Fruit fly (Drosophila melanogaster) whole organism, embryonic: Measurements from ENCODE around the gene kairos.

Experiments used
- Asciz ChIP-seq: fragments of 200-800 bp; sonication (Bioruptor generic); optimal IDR thresholded peaks from 2 replicates; lab custom pipeline; 2017; ENCODE audit warnings: missing biosample characterization, mild to moderate bottlenecking, missing genetic modification characterization, missing genetic modification reagents
- Bdp1 ChIP-seq: fragments of 200-800 bp; sonication (Bioruptor generic); optimal IDR thresholded peaks from 3 replicates; lab custom pipeline; 2016; ENCODE audit warnings: missing biosample characterization, missing genetic modification characterization
- Blimp-1 ChIP-seq: fragments of 200-800 bp; sonication (Bioruptor generic); optimal IDR thresholded peaks from 3 replicates; lab custom pipeline; 2018; ENCODE audit warnings: missing biosample characterization, missing genetic modification characterization, mild to moderate bottlenecking, moderate library complexity, missing genetic modification reagents
- CG10321 ChIP-seq: fragments of 200-800 bp; sonication (Bioruptor generic); IDR thresholded peaks from 2 replicates; pipeline ENCODE4 v1.3.6; 2022; ENCODE audit warnings: missing biosample characterization, missing genetic modification characterization
- CG10959 ChIP-seq: fragments of 200-800 bp; sonication (Bioruptor generic); IDR thresholded peaks from 2 replicates; pipeline ENCODE4 v1.3.6; 2022; ENCODE audit warnings: missing biosample characterization, missing genetic modification characterization
- CG11247 ChIP-seq: fragments of 200-800 bp; sonication (Bioruptor generic); IDR thresholded peaks from 2 replicates; pipeline ENCODE4 v1.3.6; 2022; ENCODE audit warnings: missing biosample characterization, missing genetic modification characterization
- CG14441 ChIP-seq: fragments of 200-800 bp; sonication (Bioruptor generic); IDR thresholded peaks from 2 replicates; pipeline ENCODE4 v1.3.6; 2022; ENCODE audit warnings: missing biosample characterization, missing genetic modification characterization
- CG14667 ChIP-seq: fragments of 200-800 bp; sonication (Bioruptor generic); IDR thresholded peaks from 2 replicates; pipeline ENCODE4 v1.3.6; 2022; ENCODE audit warnings: missing biosample characterization, missing genetic modification characterization
- CG17361 ChIP-seq: fragments of 200-800 bp; sonication (Bioruptor generic); IDR thresholded peaks from 3 replicates; pipeline ENCODE4 v1.3.6; 2022; ENCODE audit warnings: missing biosample characterization, missing genetic modification characterization
- CG17802 ChIP-seq: fragments of 200-800 bp; sonication (Bioruptor generic); optimal IDR thresholded peaks from 2 replicates; lab custom pipeline; 2018; ENCODE audit warnings: missing biosample characterization, mild to moderate bottlenecking, missing genetic modification characterization, moderate library complexity
- CG2199 ChIP-seq: fragments of 200-800 bp; sonication (Bioruptor generic); IDR thresholded peaks from 3 replicates; pipeline ENCODE4 v1.3.6; 2022; ENCODE audit warnings: missing biosample characterization, missing genetic modification characterization
- CG33213 ChIP-seq: fragments of 200-800 bp; sonication (Bioruptor generic); optimal IDR thresholded peaks from 3 replicates; lab custom pipeline; 2016; ENCODE audit warnings: missing biosample characterization, missing genetic modification characterization
- CG3847 ChIP-seq: fragments of 200-800 bp; sonication (Bioruptor generic); IDR thresholded peaks from 2 replicates; pipeline ENCODE4 v1.3.6; 2022; ENCODE audit warnings: missing biosample characterization, missing genetic modification characterization
- CG4360 ChIP-seq: fragments of 200-800 bp; sonication (Bioruptor generic); IDR thresholded peaks from 2 replicates; pipeline ENCODE4 v1.3.6; 2022; ENCODE audit warnings: missing biosample characterization, missing genetic modification characterization
- CG43689 ChIP-seq: fragments of 200-800 bp; sonication (Bioruptor generic); IDR thresholded peaks from 2 replicates; pipeline ENCODE4 v1.3.6; 2022; ENCODE audit warnings: missing biosample characterization, missing genetic modification characterization
- CG5953 ChIP-seq: fragments of 200-800 bp; sonication (Bioruptor generic); IDR thresholded peaks from 2 replicates; pipeline ENCODE4 v1.3.6; 2022; ENCODE audit warnings: missing biosample characterization, missing genetic modification characterization
- CG7556 ChIP-seq: fragments of 200-800 bp; sonication (Bioruptor generic); optimal IDR thresholded peaks from 2 replicates; lab custom pipeline; 2017; ENCODE audit warnings: missing biosample characterization, mild to moderate bottlenecking, missing genetic modification characterization
- CG7745 ChIP-seq: fragments of 200-800 bp; sonication (Bioruptor generic); optimal IDR thresholded peaks from 2 replicates; lab custom pipeline; 2018; ENCODE audit warnings: missing biosample characterization, mild to moderate bottlenecking, missing genetic modification characterization, moderate library complexity
- CG8281 ChIP-seq: fragments of 200-800 bp; sonication (Bioruptor generic); optimal IDR thresholded peaks from 2 replicates; lab custom pipeline; 2018; ENCODE audit warnings: missing biosample characterization, mild to moderate bottlenecking, missing genetic modification characterization, moderate library complexity
- CG8388 ChIP-seq: fragments of 200-800 bp; sonication (Bioruptor generic); optimal IDR thresholded peaks from 2 replicates; lab custom pipeline; 2019; ENCODE audit warnings: missing biosample characterization, mild to moderate bottlenecking, missing genetic modification characterization, moderate library complexity
- CG9817 ChIP-seq: fragments of 200-800 bp; sonication (Bioruptor generic); optimal IDR thresholded peaks from 2 replicates; lab custom pipeline; 2018; ENCODE audit warnings: missing biosample characterization, mild to moderate bottlenecking, missing genetic modification characterization, moderate library complexity
- CkIIα-i1 ChIP-seq: fragments of 200-800 bp; sonication (Bioruptor generic); IDR thresholded peaks from 2 replicates; pipeline ENCODE4 v1.3.6; 2022; ENCODE audit warnings: missing biosample characterization, missing genetic modification characterization
- Ets65A ChIP-seq: fragments of 200-800 bp; sonication (Bioruptor generic); peaks from one replicate; lab custom pipeline; 2016; ENCODE audit warnings: missing biosample characterization, missing genetic modification characterization
- Hmr ChIP-seq: fragments of 200-800 bp; sonication (Bioruptor generic); optimal IDR thresholded peaks from 3 replicates; lab custom pipeline; 2017; ENCODE audit warnings: mild to moderate bottlenecking, missing biosample characterization, missing genetic modification reagents, missing genetic modification characterization
- Myb ChIP-seq: fragments of 200-800 bp; sonication (Bioruptor generic); optimal IDR thresholded peaks from 2 replicates; lab custom pipeline; 2016; ENCODE audit warnings: missing biosample characterization, missing genetic modification characterization
- Oaz ChIP-seq: fragments of 200-800 bp; sonication (Bioruptor generic); IDR thresholded peaks from 2 replicates; pipeline ENCODE4 v1.3.6; 2022; ENCODE audit warnings: missing biosample characterization, missing genetic modification characterization
- Oli ChIP-seq: fragments of 200-800 bp; sonication (Bioruptor generic); optimal IDR thresholded peaks from 2 replicates; lab custom pipeline; 2018; ENCODE audit warnings: missing biosample characterization, mild to moderate bottlenecking, missing genetic modification characterization, moderate library complexity
- PHDP ChIP-seq: fragments of 200-800 bp; sonication (Bioruptor generic); optimal IDR thresholded peaks from 3 replicates; lab custom pipeline; 2018; ENCODE audit warnings: missing biosample characterization, mild to moderate bottlenecking, missing genetic modification characterization, moderate library complexity
- Poxn ChIP-seq: fragments of 200-800 bp; sonication (Bioruptor generic); IDR thresholded peaks from 2 replicates; pipeline ENCODE4 v1.3.6; 2022; ENCODE audit warnings: missing biosample characterization, missing genetic modification characterization
- Usf ChIP-seq: fragments of 200-800 bp; sonication (Bioruptor generic); optimal IDR thresholded peaks from 2 replicates; lab custom pipeline; 2017; ENCODE audit warnings: missing genotype, missing biosample characterization, missing genetic modification characterization
- Xrp1 ChIP-seq: fragments of 200-800 bp; sonication (Bioruptor generic); IDR thresholded peaks from 2 replicates; pipeline ENCODE4 v1.3.6; 2022; ENCODE audit warnings: missing biosample characterization, missing genetic modification characterization
- danr ChIP-seq: fragments of 200-800 bp; sonication (Bioruptor generic); IDR thresholded peaks from 2 replicates; pipeline ENCODE4 v1.3.6; 2022; ENCODE audit warnings: missing biosample characterization, missing genetic modification characterization
- ems ChIP-seq: fragments of 200-800 bp; sonication (Bioruptor generic); optimal IDR thresholded peaks from 3 replicates; lab custom pipeline; 2016; ENCODE audit warnings: missing biosample characterization, missing genetic modification characterization
- eve ChIP-seq, 2 experiments: fragments of >200 bp; optimal IDR thresholded peaks; 2 replicates each; lab custom pipeline; 2017; ENCODE audit warnings: missing biosample characterization in 2 of 2, missing genetic modification characterization in 2 of 2
- exex ChIP-seq: fragments of 200-800 bp; sonication (Bioruptor generic); optimal IDR thresholded peaks from 4 replicates; lab custom pipeline; 2018; ENCODE audit warnings: missing biosample characterization, mild to moderate bottlenecking, missing genetic modification characterization, moderate library complexity
- eyg ChIP-seq: fragments of 200-800 bp; sonication (Bioruptor generic); optimal IDR thresholded peaks from 3 replicates; lab custom pipeline; 2016; ENCODE audit warnings: missing biosample characterization, missing genetic modification characterization
- grau ChIP-seq: fragments of 200-800 bp; optimal IDR thresholded peaks from 3 replicates; lab custom pipeline; 2019; ENCODE audit warnings: missing biosample characterization, mild to moderate bottlenecking, missing genetic modification characterization, moderate library complexity
- ham ChIP-seq: fragments of 200-800 bp; sonication (Bioruptor generic); IDR thresholded peaks from 2 replicates; pipeline ENCODE4 v1.3.6; 2022; ENCODE audit warnings: missing biosample characterization, missing genetic modification characterization
- kah ChIP-seq: fragments of 200-800 bp; sonication (Bioruptor generic); optimal IDR thresholded peaks from 2 replicates; lab custom pipeline; 2018; ENCODE audit warnings: missing biosample characterization, mild to moderate bottlenecking, missing genetic modification characterization
- lab ChIP-seq: fragments of 200-800 bp; sonication (Bioruptor generic); optimal IDR thresholded peaks from 3 replicates; lab custom pipeline; 2017; ENCODE audit warnings: missing biosample characterization, missing genetic modification characterization, mild to moderate bottlenecking, moderate library complexity, missing genetic modification reagents
- lola ChIP-seq, 3 experiments: fragments of >200 bp in 2 of 3; fragments of 200-800 bp in 1 of 3; sonication (Bioruptor generic) in 1 of 3; optimal IDR thresholded peaks; 2 replicates each; lab custom pipeline; 2017 to 2019; ENCODE audit warnings: missing biosample characterization in 3 of 3, missing genetic modification characterization in 3 of 3, mild to moderate bottlenecking in 1 of 3, moderate library complexity in 1 of 3
- nerfin-2 ChIP-seq: fragments of 200-800 bp; sonication (Bioruptor generic); IDR thresholded peaks from 2 replicates; pipeline ENCODE4 v1.3.6; 2022; ENCODE audit warnings: missing biosample characterization, missing genetic modification characterization; ENCODE audit not compliant: partially characterized antibody
- onecut ChIP-seq: fragments of 200-800 bp; sonication (Bioruptor generic); IDR thresholded peaks from 2 replicates; pipeline ENCODE4 v1.3.6; 2022; ENCODE audit warnings: missing biosample characterization, missing genetic modification characterization
- p53 ChIP-seq: fragments of 200-800 bp; sonication (Bioruptor generic); optimal IDR thresholded peaks from 2 replicates; lab custom pipeline; 2016; ENCODE audit warnings: missing biosample characterization, missing genetic modification characterization
- rib ChIP-seq: fragments of 200-800 bp; sonication (Bioruptor generic); IDR thresholded peaks from 2 replicates; pipeline ENCODE4 v1.3.6; 2022; ENCODE audit warnings: missing biosample characterization, missing genetic modification characterization
- sc ChIP-seq, 3 experiments: fragments of >200 bp in 2 of 3; fragments of 200-800 bp in 1 of 3; sonication (Bioruptor generic) in 1 of 3; optimal IDR thresholded peaks; 2 replicates in 2 of 3; 3 replicates in 1 of 3; lab custom pipeline; 2017; ENCODE audit warnings: mild to moderate bottlenecking in 1 of 3, missing biosample characterization in 1 of 3, missing genetic modification characterization in 1 of 3, missing genetic modification reagents in 1 of 3
- scrt ChIP-seq: fragments of 200-800 bp; sonication (Bioruptor generic); optimal IDR thresholded peaks from 2 replicates; lab custom pipeline; 2018; ENCODE audit warnings: missing biosample characterization, mild to moderate bottlenecking, missing genetic modification characterization, moderate library complexity
- sob ChIP-seq: fragments of 200-800 bp; sonication (Bioruptor generic); IDR thresholded peaks from 2 replicates; pipeline ENCODE4 v1.3.6; 2022; ENCODE audit warnings: missing biosample characterization, missing genetic modification characterization
- stwl ChIP-seq: fragments of 200-800 bp; sonication (Bioruptor generic); optimal IDR thresholded peaks from 3 replicates; lab custom pipeline; 2018; ENCODE audit warnings: missing biosample characterization, mild to moderate bottlenecking, missing genetic modification characterization, moderate library complexity
- tgo ChIP-seq: fragments of 200-800 bp; sonication (Bioruptor generic); IDR thresholded peaks from 3 replicates; pipeline ENCODE4 v1.3.6; 2022; ENCODE audit warnings: missing biosample characterization, missing genetic modification characterization
- trh ChIP-seq: fragments of 200-800 bp; sonication (Bioruptor generic); optimal IDR thresholded peaks from 2 replicates; lab custom pipeline; 2016; ENCODE audit warnings: missing biosample characterization, missing genetic modification characterization
- zf30C ChIP-seq: fragments of 200-800 bp; sonication (Bioruptor generic); optimal IDR thresholded peaks from 3 replicates; lab custom pipeline; 2018; ENCODE audit warnings: missing biosample characterization, mild to moderate bottlenecking, missing genetic modification characterization

The kairos gene

dm6 chrX:18357756-18358182 lies 1.8 kb upstream of the kairos start (continued):
- no peak for TF ChIP-seq eyg (GFP tag; lab: Kevin White, UChicago)
- no peak for TF ChIP-seq danr
- no peak for TF ChIP-seq CG33213 (GFP tag; lab: Kevin White, UChicago)
- no peak for TF ChIP-seq onecut (GFP tag; lab: Robert Waterston, UW)
- TF ChIP-seq stwl (tag; lab: Kevin White, UChicago), result no peak
- no peak for TF ChIP-seq CG17361 (GFP tag; lab: Robert Waterston, UW)
- no peak for TF ChIP-seq CG9817 (tag; lab: Kevin White, UChicago)
- no peak for TF ChIP-seq exex (tag; lab: Kevin White, UChicago)
- no peak for TF ChIP-seq lola (GFP tag; optimal IDR thresholded peaks at IDR 0.05; lab: Kevin White, UChicago)
- no peak for TF ChIP-seq CG8388 (GFP tag; lab: Kevin White, UChicago)
- peak; percentile 24 for TF ChIP-seq lab (GFP tag; lab: Kevin White, UChicago)
- no peak for TF ChIP-seq CkIIα-i1
- TF ChIP-seq CG43689, result no peak
- peak; percentile 8 for TF ChIP-seq zf30C (GFP tag; lab: Kevin White, UChicago)
- no peak for TF ChIP-seq CG7556
- no peak for TF ChIP-seq ems (GFP tag; lab: Kevin White, UChicago)
- TF ChIP-seq rib (GFP tag; lab: Robert Waterston, UW), result no peak
- peak; percentile 88 for TF ChIP-seq CG2199
- peak; percentile 48 for TF ChIP-seq scrt (GFP tag; lab: Kevin White, UChicago)
- TF ChIP-seq Hmr (GFP tag; lab: Kevin White, UChicago), result no peak
- TF ChIP-seq CG3847 (GFP tag; lab: Robert Waterston, UW), result no peak
- no peak for TF ChIP-seq Asciz (GFP tag; lab: Kevin White, UChicago)
- TF ChIP-seq CG7745 (tag; lab: Kevin White, UChicago), result no peak
- no peak for TF ChIP-seq Usf (GFP tag; lab: Kevin White, UChicago)
- TF ChIP-seq CG5953 (GFP tag; lab: Robert Waterston, UW), result no peak
- TF ChIP-seq p53 (GFP tag; lab: Kevin White, UChicago), result peak; percentile 0
- no peak for TF ChIP-seq ham (GFP tag; lab: Robert Waterston, UW)
- TF ChIP-seq Oaz (GFP tag; lab: Robert Waterston, UW), result no peak
- peak; percentile 90 for TF ChIP-seq Ets65A
- TF ChIP-seq CG11247, result no peak
- TF ChIP-seq sc (optimal IDR thresholded peaks at IDR 0.05; lab: Kevin White, UChicago), result no peak
- no peak for TF ChIP-seq sc (GFP tag; optimal IDR thresholded peaks at IDR 0.05; lab: Kevin White, UChicago)
- no peak for TF ChIP-seq CG8281 (tag; lab: Kevin White, UChicago)
- TF ChIP-seq grau (tag; lab: Kevin White, UChicago), result no peak
- no peak for TF ChIP-seq CG14441 (GFP tag; lab: Robert Waterston, UW)
- TF ChIP-seq Myb (GFP tag; lab: Kevin White, UChicago), result no peak
- TF ChIP-seq CG17802 (tag; lab: Kevin White, UChicago), result no peak
- TF ChIP-seq nerfin-2, result no peak
- peak; percentile 98 for TF ChIP-seq Blimp-1 (GFP tag; lab: Kevin White, UChicago)
- TF ChIP-seq trh, result no peak
- no peak for TF ChIP-seq Oli (tag; lab: Kevin White, UChicago)
- TF ChIP-seq CG10321, result no peak
- TF ChIP-seq Poxn (GFP tag; lab: Robert Waterston, UW), result no peak
- no peak for TF ChIP-seq sob (GFP tag; lab: Robert Waterston, UW)
- TF ChIP-seq kah, result no peak
- TF ChIP-seq PHDP (tag; lab: Kevin White, UChicago), result no peak
- 0 out of 2 replicates have a peak, but pooled peaks have one; percentile 30 for TF ChIP-seq CG4360 (GFP tag; lab: Robert Waterston, UW)
- TF ChIP-seq CG10959 (GFP tag; lab: Robert Waterston, UW), result no peak
- TF ChIP-seq Xrp1 (GFP tag; lab: Robert Waterston, UW), result no peak
- no peak for TF ChIP-seq eve (GFP tag; optimal IDR thresholded peaks at IDR 0.05; lab: Kevin White, UChicago)
- no peak for TF ChIP-seq Bdp1
- TF ChIP-seq CG14667 (GFP tag; lab: Robert Waterston, UW), result no peak
- TF ChIP-seq tgo, result 0 out of 3 replicates have a peak, but pooled peaks have one; percentile 6
